Worm (Caenorhabditis elegans) whole organism, late embryonic: ENCODE measurements around the gene dnbp-1.

Experiments used
- C08G9.2 ChIP-seq: sonication (generic microtip); optimal IDR thresholded peaks from 2 replicates; lab custom pipeline; 2016; ENCODE audit warnings: mild to moderate bottlenecking, missing genetic modification characterization, moderate library complexity, missing compliant biosample characterization
- C38D4.7 ChIP-seq: fragments of 200-800 bp; sonication (Bioruptor generic); optimal IDR thresholded peaks from 2 replicates; lab custom pipeline; 2018; ENCODE audit warnings: mild to moderate bottlenecking, missing genetic modification characterization, moderate library complexity, missing compliant biosample characterization
- F13H6.1 ChIP-seq: sonication (generic microtip); optimal IDR thresholded peaks from 2 replicates; lab custom pipeline; 2016; ENCODE audit warnings: missing genetic modification characterization, missing compliant biosample characterization
- K02D7.2 ChIP-seq: sonication (generic microtip); optimal IDR thresholded peaks from 2 replicates; lab custom pipeline; 2017; ENCODE audit warnings: mild to moderate bottlenecking, missing genetic modification characterization, missing compliant biosample characterization
- Y22D7AL.16 ChIP-seq: sonication (generic microtip); optimal IDR thresholded peaks from 2 replicates; lab custom pipeline; 2016; ENCODE audit warnings: missing genetic modification characterization, missing compliant biosample characterization
- ahr-1 ChIP-seq: sonication (generic microtip); optimal IDR thresholded peaks from 2 replicates; lab custom pipeline; 2016; ENCODE audit warnings: missing genetic modification characterization, missing compliant biosample characterization
- ama-1 ChIP-seq: fragments of 150-350 bp; optimal IDR thresholded peaks from 2 replicates; lab custom pipeline; 2014
- ceh-18 ChIP-seq: sonication (generic microtip); optimal IDR thresholded peaks from 2 replicates; lab custom pipeline; 2016; ENCODE audit warnings: missing genetic modification characterization, missing compliant biosample characterization
- ceh-19 ChIP-seq: fragments of 200-800 bp; sonication (Bioruptor generic); optimal IDR thresholded peaks from 2 replicates; lab custom pipeline; 2018; ENCODE audit warnings: mild to moderate bottlenecking, missing genetic modification characterization, missing compliant biosample characterization
- ceh-2 ChIP-seq: sonication (generic microtip); optimal IDR thresholded peaks from 2 replicates; lab custom pipeline; 2016; ENCODE audit warnings: missing genotype, missing genetic modification characterization, missing compliant biosample characterization
- ceh-45 ChIP-seq: fragments of 200-800 bp; sonication (Bioruptor generic); IDR thresholded peaks from 2 replicates; pipeline ENCODE4 v1.3.6; 2022; ENCODE audit warnings: missing genetic modification reagents, missing genetic modification characterization, missing compliant biosample characterization
- ceh-9 ChIP-seq: sonication (generic microtip); optimal IDR thresholded peaks from 2 replicates; lab custom pipeline; 2016; ENCODE audit warnings: mild to moderate bottlenecking, missing genetic modification characterization, inconsistent platforms, missing compliant biosample characterization
- che-1 ChIP-seq: sonication (generic microtip); optimal IDR thresholded peaks from 2 replicates; lab custom pipeline; 2016; ENCODE audit warnings: mild to moderate bottlenecking, missing genetic modification characterization, missing compliant biosample characterization
- dmd-4 ChIP-seq: sonication (generic microtip); optimal IDR thresholded peaks from 2 replicates; lab custom pipeline; 2016; ENCODE audit warnings: borderline replicate concordance, missing genetic modification characterization, missing compliant biosample characterization
- dve-1 ChIP-seq: sonication (generic microtip); optimal IDR thresholded peaks from 2 replicates; lab custom pipeline; 2017; ENCODE audit warnings: antibody characterized with exemption, mild to moderate bottlenecking, missing genetic modification characterization, missing compliant biosample characterization
- elt-2 ChIP-seq: sonication (generic microtip); optimal IDR thresholded peaks from 2 replicates; lab custom pipeline; 2016; ENCODE audit warnings: missing genetic modification reagents, missing genetic modification characterization, missing compliant biosample characterization
- elt-4 ChIP-seq: sonication (generic microtip); optimal IDR thresholded peaks from 2 replicates; lab custom pipeline; 2016; ENCODE audit warnings: missing genetic modification characterization, missing compliant biosample characterization
- eyg-1 ChIP-seq: sonication (generic microtip); optimal IDR thresholded peaks from 2 replicates; lab custom pipeline; 2016; ENCODE audit warnings: missing genotype, missing genetic modification characterization, missing compliant biosample characterization
- fkh-10 ChIP-seq: fragments of 150-350 bp; optimal IDR thresholded peaks from 2 replicates; lab custom pipeline; 2014; ENCODE audit warnings: missing biosample characterization, missing genetic modification reagents, missing genetic modification characterization
- hlh-15 ChIP-seq: sonication (generic microtip); optimal IDR thresholded peaks from 2 replicates; lab custom pipeline; 2016; ENCODE audit warnings: missing genetic modification characterization, missing compliant biosample characterization
- lin-11 ChIP-seq: fragments of 200-800 bp; sonication (Bioruptor generic); optimal IDR thresholded peaks from 2 replicates; lab custom pipeline; 2018; ENCODE audit warnings: mild to moderate bottlenecking, missing genetic modification characterization, missing compliant biosample characterization
- nfya-1 ChIP-seq: sonication (generic microtip); optimal IDR thresholded peaks from 2 replicates; lab custom pipeline; 2017; ENCODE audit warnings: missing genetic modification characterization, mild to moderate bottlenecking, missing compliant biosample characterization, antibody characterized with exemption, moderate library complexity
- nhr-11 ChIP-seq: fragments of 150-350 bp; optimal IDR thresholded peaks from 2 replicates; lab custom pipeline; 2014; ENCODE audit warnings: missing biosample characterization, missing genetic modification characterization
- nhr-232 ChIP-seq: sonication (generic microtip); optimal IDR thresholded peaks from 2 replicates; lab custom pipeline; 2016; ENCODE audit warnings: missing genetic modification characterization, missing compliant biosample characterization
- pag-3 ChIP-seq: sonication (generic microtip); optimal IDR thresholded peaks from 2 replicates; lab custom pipeline; 2016; ENCODE audit warnings: missing compliant biosample characterization, missing genetic modification characterization, borderline replicate concordance
- pat-9 ChIP-seq: fragments of 200-800 bp; sonication (Bioruptor generic); optimal IDR thresholded peaks from 2 replicates; lab custom pipeline; 2018; ENCODE audit warnings: mild to moderate bottlenecking, missing genetic modification characterization, moderate library complexity, missing compliant biosample characterization
- pax-1 ChIP-seq: fragments of 150-350 bp; optimal IDR thresholded peaks from 2 replicates; lab custom pipeline; 2014; ENCODE audit warnings: missing biosample characterization, missing genetic modification characterization
- pha-2 ChIP-seq: sonication (generic microtip); optimal IDR thresholded peaks from 2 replicates; lab custom pipeline; 2017; ENCODE audit warnings: mild to moderate bottlenecking, missing genetic modification characterization, missing compliant biosample characterization
- pha-4 ChIP-seq: fragments of 150-350 bp; optimal IDR thresholded peaks from 2 replicates; lab custom pipeline; 2018; ENCODE audit warnings: missing biosample characterization, missing genetic modification reagents, missing genetic modification characterization
- pros-1 ChIP-seq: fragments of 150-350 bp; optimal IDR thresholded peaks from 2 replicates; lab custom pipeline; 2014; ENCODE audit warnings: missing biosample characterization, missing genetic modification reagents, missing genetic modification characterization
- ref-2 ChIP-seq: sonication (generic microtip); optimal IDR thresholded peaks from 2 replicates; lab custom pipeline; 2016; ENCODE audit warnings: missing genetic modification characterization, missing compliant biosample characterization
- rnt-1 ChIP-seq: sonication (generic microtip); optimal IDR thresholded peaks from 2 replicates; lab custom pipeline; 2016; ENCODE audit warnings: missing genetic modification characterization, missing compliant biosample characterization
- sdc-2 ChIP-seq: sonication (generic microtip); optimal IDR thresholded peaks from 2 replicates; lab custom pipeline; 2016; ENCODE audit warnings: missing genotype, missing genetic modification characterization, missing compliant biosample characterization
- sox-4 ChIP-seq: sonication (generic microtip); optimal IDR thresholded peaks from 2 replicates; lab custom pipeline; 2017; ENCODE audit warnings: mild to moderate bottlenecking, missing genetic modification characterization, inconsistent platforms, missing compliant biosample characterization
- tbx-2 ChIP-seq: sonication (generic microtip); optimal IDR thresholded peaks from 2 replicates; lab custom pipeline; 2016; ENCODE audit warnings: missing genetic modification characterization, missing compliant biosample characterization
- tbx-7 ChIP-seq: sonication (generic microtip); optimal IDR thresholded peaks from 2 replicates; lab custom pipeline; 2016; ENCODE audit warnings: missing genotype, missing genetic modification characterization, missing compliant biosample characterization
- ttx-3 ChIP-seq: sonication (generic microtip); optimal IDR thresholded peaks from 2 replicates; lab custom pipeline; 2016; ENCODE audit warnings: missing genetic modification reagents, missing genetic modification characterization, missing compliant biosample characterization
- unc-3 ChIP-seq, 2 experiments: fragments of 200-800 bp in 1 of 2; sonication (Bioruptor generic) in 1 of 2; sonication (generic microtip) in 1 of 2; conservative IDR thresholded peaks in 1 of 2; optimal IDR thresholded peaks in 1 of 2; 2 replicates each; pipeline versions ENCODE4 v1.3.6 to Lab custom; 2016 to 2022; ENCODE audit warnings: missing compliant biosample characterization in 2 of 2, missing genetic modification characterization in 2 of 2, missing genetic modification reagents in 1 of 2
- ztf-16 ChIP-seq: sonication (generic microtip); optimal IDR thresholded peaks from 2 replicates; lab custom pipeline; 2017; ENCODE audit warnings: missing genetic modification characterization, missing compliant biosample characterization

dnbp-1 gene

DNA sequence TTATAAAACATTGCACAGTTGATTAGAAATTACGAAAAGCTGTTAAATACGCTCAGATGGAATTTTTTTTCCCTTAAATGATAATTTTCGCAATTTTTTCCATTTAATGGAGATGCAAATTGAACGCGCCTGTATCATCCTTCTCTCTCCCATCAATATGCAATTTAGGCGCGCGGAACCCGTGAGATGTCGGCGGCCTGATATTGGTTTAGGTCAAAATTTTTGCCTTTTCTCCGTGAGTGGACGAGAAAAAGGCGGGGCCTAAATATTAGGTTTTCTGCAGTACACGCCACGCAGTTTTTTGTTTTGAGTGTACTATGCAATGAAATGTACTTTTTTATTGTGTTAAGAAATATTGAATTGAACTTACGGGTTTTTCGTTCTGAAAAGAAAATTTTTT, 10.2 kb upstream of the dnbp-1 start:
- TF ChIP-seq ceh-18 (tag; lab: Kevin White, UChicago) (no peak), ama-1 (lab: Kevin White, UChicago) (no peak), F13H6.1 (no peak), ceh-19 (no peak), unc-3 (GFP tag; conservative IDR thresholded peaks at IDR 0.05; lab: Robert Waterston, UW) (no peak), unc-3 (tag; optimal IDR thresholded peaks at IDR 0.05; lab: Kevin White, UChicago) (no peak), rnt-1 (tag; lab: Kevin White, UChicago) (no peak), sdc-2 (tag; lab: Kevin White, UChicago) (no peak), lin-11 (no peak), nfya-1 (tag; lab: Kevin White, UChicago) (no peak), pax-1 (tag; lab: Kevin White, UChicago) (no peak), nhr-232 (tag; lab: Kevin White, UChicago) (no peak), hlh-15 (no peak), dve-1 (tag; lab: Kevin White, UChicago) (no peak), sox-4 (tag; lab: Kevin White, UChicago) (no peak), ceh-9 (tag; lab: Kevin White, UChicago) (no peak), K02D7.2 (tag; lab: Kevin White, UChicago) (no peak), pag-3 (tag; lab: Kevin White, UChicago) (no peak), C38D4.7 (GFP tag; lab: Kevin White, UChicago) (no peak), pat-9 (tag; lab: Kevin White, UChicago) (no peak)

ce11 chrIV:13988781-13989180, 9.1 kb upstream of the dnbp-1 start, which contains the start of gene egl-23:
Gene egl-23, plus strand, starts transcription at chrIV:13989081.
- TF ChIP-seq ceh-19 (no peak), hlh-15 (no peak), Y22D7AL.16 (tag; lab: Kevin White, UChicago) (no peak), ceh-2 (tag; lab: Kevin White, UChicago) (no peak), unc-3 (GFP tag; conservative IDR thresholded peaks at IDR 0.05; lab: Robert Waterston, UW) (no peak), unc-3 (tag; optimal IDR thresholded peaks at IDR 0.05; lab: Kevin White, UChicago) (no peak), K02D7.2 (tag; lab: Kevin White, UChicago) (no peak), dmd-4 (no peak), ceh-45 (GFP tag; lab: Robert Waterston, UW) (no peak), nhr-11 (tag; lab: Kevin White, UChicago) (no peak), dve-1 (tag; lab: Kevin White, UChicago) (no peak), ceh-9 (tag; lab: Kevin White, UChicago) (no peak), pha-4 (tag; lab: Kevin White, UChicago) (no peak), pag-3 (tag; lab: Kevin White, UChicago) (no peak)

- TF ChIP-seq elt-2 (tag; lab: Kevin White, UChicago), result no peak
- TF ChIP-seq C08G9.2, result no peak
- no peak for TF ChIP-seq tbx-2
- no peak for TF ChIP-seq ceh-18 (tag; lab: Kevin White, UChicago)
- TF ChIP-seq che-1, result no peak
- no peak for TF ChIP-seq ttx-3
- no peak for TF ChIP-seq ceh-2 (tag; lab: Kevin White, UChicago)
- TF ChIP-seq sox-4 (tag; lab: Kevin White, UChicago), result no peak
- no peak for TF ChIP-seq elt-4
- TF ChIP-seq ahr-1, result no peak
- TF ChIP-seq ztf-16 (tag; lab: Kevin White, UChicago), result no peak
- TF ChIP-seq dve-1 (tag; lab: Kevin White, UChicago), result no peak
- TF ChIP-seq eyg-1 (tag; lab: Kevin White, UChicago), result no peak
- TF ChIP-seq ref-2 (tag; lab: Kevin White, UChicago), result no peak
- no peak for TF ChIP-seq pros-1 (tag; lab: Kevin White, UChicago)
- no peak for TF ChIP-seq pha-2 (tag; lab: Kevin White, UChicago)
- no peak for TF ChIP-seq K02D7.2 (tag; lab: Kevin White, UChicago)
- no peak for TF ChIP-seq pag-3 (tag; lab: Kevin White, UChicago)
- no peak for TF ChIP-seq tbx-7 (tag; lab: Kevin White, UChicago)
- TF ChIP-seq fkh-10 (GFP tag; lab: Kevin White, UChicago), result no peak
Observed at ce11 chrIV:13985705-13986104, 6.1 kb upstream of the dnbp-1 start, which contains the start of gene tor-1. Gene tor-1, minus strand, starts transcription at chrIV:13985805.
